Fruit fly (Drosophila melanogaster) whole organism, pupa: Measurements from ENCODE around the gene CG10089.
A peak's percentile ranks its signal among the peaks of the same experiment; 100 is the strongest.

Source experiments
- CG12605 ChIP-seq: fragments of 200-800 bp; sonication (Bioruptor generic); IDR thresholded peaks from 2 replicates; pipeline ENCODE4 v1.3.6; 2022; ENCODE audit warnings: missing biosample characterization, missing genetic modification characterization
- fd96Ca ChIP-seq: fragments of 200-800 bp; sonication (Bioruptor generic); IDR thresholded peaks from 3 replicates; pipeline ENCODE4 v1.3.6; 2022; ENCODE audit warnings: missing biosample characterization, missing genetic modification characterization

DNA sequence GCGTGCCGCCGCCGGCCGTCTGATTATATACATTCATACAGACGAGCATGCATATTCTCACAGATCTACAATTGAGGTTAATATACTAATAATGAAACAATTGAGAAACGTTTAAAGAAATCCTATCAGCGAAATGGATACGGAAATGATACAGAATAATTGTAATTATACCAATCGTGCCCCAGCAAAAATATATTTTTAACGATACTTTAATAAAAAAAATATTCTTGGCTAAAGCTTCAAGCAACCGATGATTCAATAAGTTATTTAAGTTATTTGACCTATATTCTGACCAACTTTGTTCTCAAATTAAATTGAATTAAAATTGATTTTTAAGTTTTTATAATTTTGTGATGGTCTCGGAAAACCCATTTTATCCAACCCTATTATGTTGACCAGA lies 1.5 kb upstream of the CG10089 start:
- peak; percentile 18; the same call in 1 of the 2 replicates for TF ChIP-seq CG12605
- TF ChIP-seq fd96Ca, result no peak
